Fruit fly (Drosophila melanogaster) whole organism, embryonic: ENCODE data around the gene RpL37A.

ENCODE experiments used
- BEAF-32 ChIP-seq: fragments of 200-800 bp; sonication (Bioruptor generic); optimal IDR thresholded peaks from 3 replicates; lab custom pipeline; 2017; ENCODE audit warnings: missing biosample characterization, missing genetic modification characterization, mild to moderate bottlenecking, moderate library complexity, missing genetic modification reagents
- BtbVII ChIP-seq: fragments of 200-800 bp; sonication (Bioruptor generic); optimal IDR thresholded peaks from 3 replicates; lab custom pipeline; 2017; ENCODE audit warnings: missing biosample characterization, mild to moderate bottlenecking, missing genetic modification characterization
- CG10543 ChIP-seq: fragments of 200-800 bp; sonication (Bioruptor generic); optimal IDR thresholded peaks from 3 replicates; lab custom pipeline; 2017; ENCODE audit warnings: missing biosample characterization, mild to moderate bottlenecking, missing genetic modification characterization, moderate library complexity
- CG10565 ChIP-seq: fragments of 200-800 bp; sonication (Bioruptor generic); optimal IDR thresholded peaks from 3 replicates; lab custom pipeline; 2016; ENCODE audit warnings: missing biosample characterization, mild to moderate bottlenecking, missing genetic modification characterization
- CG12744 ChIP-seq: fragments of 200-800 bp; sonication (Bioruptor generic); optimal IDR thresholded peaks from 2 replicates; lab custom pipeline; 2016; ENCODE audit warnings: missing biosample characterization, missing genetic modification characterization
- CG13123 ChIP-seq: fragments of 200-800 bp; sonication (Bioruptor generic); optimal IDR thresholded peaks from 2 replicates; lab custom pipeline; 2016; ENCODE audit warnings: missing biosample characterization, missing genetic modification characterization
- CG14014 ChIP-seq: fragments of 200-800 bp; sonication (Bioruptor generic); IDR thresholded peaks from 2 replicates; pipeline ENCODE4 v1.3.6; 2022; ENCODE audit warnings: missing biosample characterization, missing genetic modification characterization
- CG14965 ChIP-seq: fragments of 200-800 bp; sonication (Bioruptor generic); optimal IDR thresholded peaks from 2 replicates; lab custom pipeline; 2016; ENCODE audit warnings: missing biosample characterization, missing genetic modification characterization, borderline replicate concordance
- CG16815 ChIP-seq: fragments of 200-800 bp; sonication (Bioruptor generic); optimal IDR thresholded peaks from 3 replicates; lab custom pipeline; 2017; ENCODE audit warnings: missing biosample characterization, mild to moderate bottlenecking, missing genetic modification characterization
- CG17361 ChIP-seq: fragments of 200-800 bp; sonication (Bioruptor generic); IDR thresholded peaks from 3 replicates; pipeline ENCODE4 v1.3.6; 2022; ENCODE audit warnings: missing biosample characterization, missing genetic modification characterization
- CG2116 ChIP-seq: fragments of 200-800 bp; sonication (Bioruptor generic); optimal IDR thresholded peaks from 3 replicates; lab custom pipeline; 2018; ENCODE audit warnings: missing biosample characterization, mild to moderate bottlenecking, missing genetic modification characterization
- CG2712 ChIP-seq: fragments of 200-800 bp; optimal IDR thresholded peaks from 3 replicates; lab custom pipeline; 2019; ENCODE audit warnings: missing biosample characterization, mild to moderate bottlenecking, missing genetic modification characterization, moderate library complexity
- CG34422 ChIP-seq: fragments of 200-800 bp; sonication (Bioruptor generic); IDR thresholded peaks from 3 replicates; pipeline ENCODE4 v1.3.6; 2022; ENCODE audit warnings: missing biosample characterization, missing genetic modification characterization
- CG4282 ChIP-seq: fragments of 200-800 bp; sonication (Bioruptor generic); optimal IDR thresholded peaks from 2 replicates; lab custom pipeline; 2016; ENCODE audit warnings: missing biosample characterization, missing genetic modification characterization
- CG6254 ChIP-seq: fragments of 200-800 bp; sonication (Bioruptor generic); optimal IDR thresholded peaks from 3 replicates; lab custom pipeline; 2017; ENCODE audit warnings: mild to moderate bottlenecking, missing biosample characterization, missing genetic modification reagents, missing genetic modification characterization
- CG7786 ChIP-seq: fragments of 200-800 bp; sonication (Bioruptor generic); optimal IDR thresholded peaks from 2 replicates; lab custom pipeline; 2016; ENCODE audit warnings: missing biosample characterization, missing genetic modification characterization
- CG8944 ChIP-seq: fragments of 200-800 bp; sonication (Bioruptor generic); optimal IDR thresholded peaks from 3 replicates; lab custom pipeline; 2016; ENCODE audit warnings: missing biosample characterization, missing genetic modification characterization
- CG9932 ChIP-seq: fragments of 200-800 bp; sonication (Bioruptor generic); IDR thresholded peaks from 2 replicates; pipeline ENCODE4 v1.3.6; 2022; ENCODE audit warnings: missing biosample characterization, missing genetic modification characterization
- CTCF ChIP-seq: fragments of 200-800 bp; sonication (Bioruptor generic); optimal IDR thresholded peaks from 2 replicates; lab custom pipeline; 2017; ENCODE audit warnings: missing biosample characterization, mild to moderate bottlenecking, missing genetic modification characterization, moderate library complexity
- Dek ChIP-seq: fragments of 200-800 bp; sonication (Bioruptor generic); optimal IDR thresholded peaks from 3 replicates; lab custom pipeline; 2019; ENCODE audit warnings: missing biosample characterization, mild to moderate bottlenecking, missing genetic modification characterization, moderate library complexity
- Dll ChIP-seq: fragments of 200-800 bp; sonication (Bioruptor generic); IDR thresholded peaks from 4 replicates; pipeline ENCODE4 v1.3.6; 2022; ENCODE audit warnings: missing biosample characterization, missing genetic modification characterization; ENCODE audit not compliant: partially characterized antibody
- Fer3 ChIP-seq: fragments of 200-800 bp; sonication (Bioruptor generic); optimal IDR thresholded peaks from 2 replicates; lab custom pipeline; 2018; ENCODE audit warnings: missing biosample characterization, mild to moderate bottlenecking, missing genetic modification characterization, moderate library complexity
- Gug ChIP-seq: fragments of 200-800 bp; sonication (Bioruptor generic); IDR thresholded peaks from 4 replicates; pipeline ENCODE4 v1.3.6; 2022; ENCODE audit warnings: missing biosample characterization, missing genetic modification characterization
- HmgD ChIP-seq: fragments of 200-800 bp; sonication (Bioruptor generic); optimal IDR thresholded peaks from 3 replicates; lab custom pipeline; 2016; ENCODE audit warnings: missing biosample characterization, missing genetic modification characterization
- MTF-1 ChIP-seq: fragments of 200-800 bp; sonication (Bioruptor generic); optimal IDR thresholded peaks from 2 replicates; lab custom pipeline; 2018; ENCODE audit warnings: missing biosample characterization, mild to moderate bottlenecking, missing genetic modification characterization, borderline replicate concordance
- Max ChIP-seq: fragments of 200-800 bp; sonication (Bioruptor generic); optimal IDR thresholded peaks from 2 replicates; lab custom pipeline; 2016; ENCODE audit warnings: missing biosample characterization, mild to moderate bottlenecking, missing genetic modification characterization
- NK7.1 ChIP-seq: fragments of 200-800 bp; sonication (Bioruptor generic); optimal IDR thresholded peaks from 3 replicates; lab custom pipeline; 2016; ENCODE audit warnings: missing biosample characterization, missing genetic modification characterization
- Pdp1 ChIP-seq, 2 experiments: fragments of 200-800 bp; sonication (Bioruptor generic); optimal IDR thresholded peaks; 3 replicates each; lab custom pipeline; 2016; ENCODE audit warnings: missing biosample characterization in 2 of 2, missing genetic modification characterization in 2 of 2, mild to moderate bottlenecking in 1 of 2, moderate library complexity in 1 of 2
- Ssrp ChIP-seq: fragments of 200-800 bp; sonication (Bioruptor generic); optimal IDR thresholded peaks from 2 replicates; lab custom pipeline; 2018; ENCODE audit warnings: missing biosample characterization, mild to moderate bottlenecking, missing genetic modification characterization, moderate library complexity
- Taf1 ChIP-seq: fragments of 200-800 bp; sonication (Bioruptor generic); IDR thresholded peaks from 2 replicates; pipeline ENCODE4 v1.3.6; 2022; ENCODE audit warnings: missing biosample characterization, missing genetic modification characterization
- aop ChIP-seq: fragments of 200-800 bp; sonication (Bioruptor generic); IDR thresholded peaks from 2 replicates; pipeline ENCODE4 v1.3.6; 2022; ENCODE audit warnings: missing biosample characterization, missing genetic modification characterization
- caup ChIP-seq: fragments of 200-800 bp; sonication (Bioruptor generic); optimal IDR thresholded peaks from 3 replicates; lab custom pipeline; 2017; ENCODE audit warnings: missing biosample characterization, mild to moderate bottlenecking, missing genetic modification characterization, moderate library complexity; ENCODE audit not compliant: severe bottlenecking
- croc ChIP-seq: fragments of 200-800 bp; sonication (Bioruptor generic); conservative IDR thresholded peaks from 3 replicates; pipeline ENCODE4 v1.3.6; 2022; ENCODE audit warnings: missing biosample characterization, missing genetic modification characterization
- dati ChIP-seq: fragments of 200-800 bp; sonication (Bioruptor generic); IDR thresholded peaks from 2 replicates; pipeline ENCODE4 v1.3.6; 2022; ENCODE audit warnings: missing biosample characterization, missing genetic modification characterization
- en ChIP-seq: fragments of 200-800 bp; sonication (Bioruptor generic); optimal IDR thresholded peaks from 2 replicates; lab custom pipeline; 2016; ENCODE audit warnings: missing biosample characterization, missing genetic modification characterization
- exex ChIP-seq: fragments of 200-800 bp; sonication (Bioruptor generic); optimal IDR thresholded peaks from 4 replicates; lab custom pipeline; 2018; ENCODE audit warnings: missing biosample characterization, mild to moderate bottlenecking, missing genetic modification characterization, moderate library complexity
- ftz-f1 ChIP-seq: fragments of 200-800 bp; sonication (Bioruptor generic); optimal IDR thresholded peaks from 2 replicates; lab custom pipeline; 2016; ENCODE audit warnings: missing biosample characterization, missing genetic modification characterization
- gcm2 ChIP-seq: fragments of 200-800 bp; sonication (Bioruptor generic); optimal IDR thresholded peaks from 2 replicates; lab custom pipeline; 2016; ENCODE audit warnings: missing biosample characterization, missing genetic modification characterization
- gro ChIP-seq: fragments of 200-800 bp; sonication (Bioruptor generic); optimal IDR thresholded peaks from 2 replicates; lab custom pipeline; 2016; ENCODE audit warnings: missing biosample characterization, missing genetic modification characterization
- insv ChIP-seq, 2 experiments: fragments of 200-800 bp; sonication (Bioruptor generic); optimal IDR thresholded peaks; 3 replicates each; lab custom pipeline; 2016 to 2018; ENCODE audit warnings: missing biosample characterization in 2 of 2, missing genetic modification characterization in 2 of 2
- inv ChIP-seq: fragments of 200-800 bp; sonication (Bioruptor generic); IDR thresholded peaks from 2 replicates; pipeline ENCODE4 v1.3.6; 2022; ENCODE audit warnings: missing biosample characterization, missing genetic modification characterization; ENCODE audit not compliant: partially characterized antibody
- kah ChIP-seq: fragments of 200-800 bp; sonication (Bioruptor generic); optimal IDR thresholded peaks from 2 replicates; lab custom pipeline; 2018; ENCODE audit warnings: missing biosample characterization, mild to moderate bottlenecking, missing genetic modification characterization
- ken ChIP-seq: fragments of 200-800 bp; sonication (Bioruptor generic); IDR thresholded peaks from 3 replicates; pipeline ENCODE4 v1.3.6; 2022; ENCODE audit warnings: missing biosample characterization, missing genetic modification characterization
- odd ChIP-seq: fragments of 200-800 bp; sonication (Bioruptor generic); optimal IDR thresholded peaks from 2 replicates; lab custom pipeline; 2017; ENCODE audit warnings: missing biosample characterization, mild to moderate bottlenecking, missing genetic modification characterization
- row ChIP-seq: fragments of 200-800 bp; sonication (Bioruptor generic); IDR thresholded peaks from 3 replicates; pipeline ENCODE4 v1.3.6; 2022; ENCODE audit warnings: missing biosample characterization, missing genetic modification characterization
- slou ChIP-seq: fragments of 200-800 bp; sonication (Bioruptor generic); optimal IDR thresholded peaks from 3 replicates; lab custom pipeline; 2016; ENCODE audit warnings: missing biosample characterization, missing genetic modification characterization
- slp2 ChIP-seq: fragments of 200-800 bp; sonication (Bioruptor generic); optimal IDR thresholded peaks from 2 replicates; lab custom pipeline; 2016; ENCODE audit warnings: missing biosample characterization, missing genetic modification characterization
- ssp ChIP-seq: fragments of 200-800 bp; sonication (Bioruptor generic); IDR thresholded peaks from 2 replicates; pipeline ENCODE4 v1.3.6; 2022; ENCODE audit warnings: missing biosample characterization, missing genetic modification characterization
- trh ChIP-seq: fragments of 200-800 bp; sonication (Bioruptor generic); optimal IDR thresholded peaks from 2 replicates; lab custom pipeline; 2016; ENCODE audit warnings: missing biosample characterization, missing genetic modification characterization
- tup ChIP-seq: fragments of 200-800 bp; sonication (Bioruptor generic); optimal IDR thresholded peaks from 2 replicates; lab custom pipeline; 2016; ENCODE audit warnings: missing biosample characterization, mild to moderate bottlenecking, missing genetic modification characterization, moderate library complexity
- z ChIP-seq: fragments of 200-800 bp; sonication (Bioruptor generic); IDR thresholded peaks from 3 replicates; pipeline ENCODE4 v1.3.6; 2022; ENCODE audit warnings: missing biosample characterization, missing genetic modification characterization

Gene RpL37A

dm6 chr2L:5043495-5044146 is 27.1 kb upstream of the RpL37A start (continued):
- TF ChIP-seq Dek (tag; lab: Kevin White, UChicago) (no peak), Taf1 (0 out of 2 replicates have a peak, but pooled peaks have one; percentile 18), inv (GFP tag; lab: Robert Waterston, UW) (no peak), z (no peak), CG12744 (GFP tag; lab: Kevin White, UChicago) (no peak), CG10565 (GFP tag; lab: Kevin White, UChicago) (no peak), dati (GFP tag; lab: Robert Waterston, UW) (no peak), row (GFP tag; lab: Robert Waterston, UW) (peak; percentile 50), Fer3 (tag; lab: Kevin White, UChicago) (peak; percentile 19), odd (GFP tag; lab: Kevin White, UChicago) (no peak), tup (no peak), CG9932 (GFP tag; lab: Robert Waterston, UW) (peak; percentile 61), CG2712 (tag; lab: Kevin White, UChicago) (peak; percentile 40), NK7.1 (no peak), CG16815 (GFP tag; lab: Kevin White, UChicago) (peak; percentile 29), exex (tag; lab: Kevin White, UChicago) (no peak), Max (GFP tag; lab: Kevin White, UChicago) (no peak), Gug (GFP tag; lab: Robert Waterston, UW) (peak; percentile 70), kah (GFP tag; lab: Kevin White, UChicago) (no peak), Dll (GFP tag; lab: Robert Waterston, UW) (no peak), aop (GFP tag; lab: Robert Waterston, UW) (no peak), CG10543 (GFP tag; lab: Kevin White, UChicago) (no peak), Ssrp (tag; lab: Kevin White, UChicago) (peak; percentile 49), CG8944 (GFP tag; lab: Kevin White, UChicago) (peak; percentile 30), gcm2 (GFP tag; lab: Kevin White, UChicago) (no peak), CTCF (GFP tag; lab: Kevin White, UChicago) (no peak), MTF-1 (GFP tag; lab: Kevin White, UChicago) (no peak), HmgD (GFP tag; lab: Kevin White, UChicago) (no peak), ftz-f1 (GFP tag; lab: Kevin White, UChicago) (no peak), CG13123 (GFP tag; lab: Kevin White, UChicago) (no peak), BtbVII (GFP tag; lab: Kevin White, UChicago) (peak; percentile 49), ken (0 out of 3 replicates have a peak, but pooled peaks have one; percentile 35), slp2 (GFP tag; lab: Kevin White, UChicago) (no peak), CG34422 (peak; percentile 56; the same call in 1 of the 3 replicates), CG4282 (no peak), croc (GFP tag; lab: Robert Waterston, UW) (no peak), CG6254 (GFP tag; lab: Kevin White, UChicago) (no peak), en (no peak), gro (GFP tag; lab: Kevin White, UChicago) (no peak), insv (GFP tag; optimal IDR thresholded peaks at IDR 0.05; lab: Kevin White, UChicago) (no peak), slou (GFP tag; lab: Kevin White, UChicago) (peak; percentile 38), CG14965 (GFP tag; lab: Kevin White, UChicago) (no peak), CG7786 (GFP tag; lab: Kevin White, UChicago) (peak; percentile 14), BEAF-32 (no peak), ssp (GFP tag; lab: Robert Waterston, UW) (no peak), CG2116 (GFP tag; lab: Kevin White, UChicago) (no peak), caup (GFP tag; lab: Kevin White, UChicago) (peak; percentile 9), trh (GFP tag; lab: Kevin White, UChicago) (no peak), CG17361 (GFP tag; lab: Robert Waterston, UW) (no peak), Pdp1 (GFP tag; optimal IDR thresholded peaks at IDR 0.05; lab: Kevin White, UChicago) (peak in 1 of 2 experiments; percentile 32), CG14014 (no peak)
